Worm (Caenorhabditis elegans) whole organism, late embryonic: ENCODE measurements around the gene nprt-1.

Experiments
- C08G9.2 ChIP-seq: sonication (generic microtip); optimal IDR thresholded peaks from 2 replicates; lab custom pipeline; 2016; ENCODE audit warnings: mild to moderate bottlenecking, missing genetic modification characterization, moderate library complexity, missing compliant biosample characterization
- F13H6.1 ChIP-seq: sonication (generic microtip); optimal IDR thresholded peaks from 2 replicates; lab custom pipeline; 2016; ENCODE audit warnings: missing genetic modification characterization, missing compliant biosample characterization
- K02D7.2 ChIP-seq: sonication (generic microtip); optimal IDR thresholded peaks from 2 replicates; lab custom pipeline; 2017; ENCODE audit warnings: mild to moderate bottlenecking, missing genetic modification characterization, missing compliant biosample characterization
- Y22D7AL.16 ChIP-seq: sonication (generic microtip); optimal IDR thresholded peaks from 2 replicates; lab custom pipeline; 2016; ENCODE audit warnings: missing genetic modification characterization, missing compliant biosample characterization
- ama-1 ChIP-seq: fragments of 150-350 bp; optimal IDR thresholded peaks from 2 replicates; lab custom pipeline; 2014
- ceh-24 ChIP-seq: sonication (generic microtip); optimal IDR thresholded peaks from 2 replicates; lab custom pipeline; 2016; ENCODE audit warnings: mild to moderate bottlenecking, missing genetic modification characterization, missing compliant biosample characterization
- ceh-30 ChIP-seq: fragments of 150-350 bp; optimal IDR thresholded peaks from 2 replicates; lab custom pipeline; 2014; ENCODE audit warnings: missing biosample characterization, missing genetic modification characterization
- ceh-31 ChIP-seq: sonication (generic microtip); optimal IDR thresholded peaks from 2 replicates; lab custom pipeline; 2016; ENCODE audit warnings: missing genetic modification characterization, missing compliant biosample characterization
- ceh-34 ChIP-seq: sonication (generic microtip); optimal IDR thresholded peaks from 2 replicates; lab custom pipeline; 2016; ENCODE audit warnings: mild to moderate bottlenecking, missing genetic modification characterization, missing compliant biosample characterization
- ceh-48 ChIP-seq: sonication (generic microtip); optimal IDR thresholded peaks from 2 replicates; lab custom pipeline; 2016; ENCODE audit warnings: missing genetic modification characterization, inconsistent platforms, missing compliant biosample characterization
- ceh-6 ChIP-seq: fragments of 200-800 bp; sonication (Bioruptor generic); optimal IDR thresholded peaks from 2 replicates; lab custom pipeline; 2018; ENCODE audit warnings: mild to moderate bottlenecking, missing genetic modification characterization, missing compliant biosample characterization
- che-1 ChIP-seq: sonication (generic microtip); optimal IDR thresholded peaks from 2 replicates; lab custom pipeline; 2016; ENCODE audit warnings: mild to moderate bottlenecking, missing genetic modification characterization, missing compliant biosample characterization
- dmd-4 ChIP-seq: sonication (generic microtip); optimal IDR thresholded peaks from 2 replicates; lab custom pipeline; 2016; ENCODE audit warnings: borderline replicate concordance, missing genetic modification characterization, missing compliant biosample characterization
- dve-1 ChIP-seq: sonication (generic microtip); optimal IDR thresholded peaks from 2 replicates; lab custom pipeline; 2017; ENCODE audit warnings: antibody characterized with exemption, mild to moderate bottlenecking, missing genetic modification characterization, missing compliant biosample characterization
- elt-2 ChIP-seq: sonication (generic microtip); optimal IDR thresholded peaks from 2 replicates; lab custom pipeline; 2016; ENCODE audit warnings: missing genetic modification reagents, missing genetic modification characterization, missing compliant biosample characterization
- ets-4 ChIP-seq: sonication (generic microtip); optimal IDR thresholded peaks from 2 replicates; lab custom pipeline; 2016; ENCODE audit warnings: missing genetic modification characterization, missing compliant biosample characterization
- eyg-1 ChIP-seq: sonication (generic microtip); optimal IDR thresholded peaks from 2 replicates; lab custom pipeline; 2016; ENCODE audit warnings: missing genotype, missing genetic modification characterization, missing compliant biosample characterization
- gmeb-2 ChIP-seq: sonication (generic microtip); optimal IDR thresholded peaks from 2 replicates; lab custom pipeline; 2016; ENCODE audit warnings: missing genetic modification characterization, inconsistent platforms, missing compliant biosample characterization
- hlh-13 ChIP-seq: fragments of 200-800 bp; sonication (Bioruptor generic); optimal IDR thresholded peaks from 2 replicates; lab custom pipeline; 2018; ENCODE audit warnings: mild to moderate bottlenecking, missing genetic modification characterization, missing compliant biosample characterization
- hlh-15 ChIP-seq: sonication (generic microtip); optimal IDR thresholded peaks from 2 replicates; lab custom pipeline; 2016; ENCODE audit warnings: missing genetic modification characterization, missing compliant biosample characterization
- hlh-30 ChIP-seq: sonication (generic microtip); optimal IDR thresholded peaks from 2 replicates; lab custom pipeline; 2017; ENCODE audit warnings: antibody characterized with exemption, missing genetic modification characterization, missing compliant biosample characterization; ENCODE audit not compliant: insufficient read depth
- hlh-6 ChIP-seq: sonication (generic microtip); optimal IDR thresholded peaks from 2 replicates; lab custom pipeline; 2016; ENCODE audit warnings: missing genotype, missing genetic modification characterization, missing compliant biosample characterization
- lim-6 ChIP-seq: sonication (generic microtip); optimal IDR thresholded peaks from 2 replicates; lab custom pipeline; 2016; ENCODE audit warnings: missing genetic modification characterization, missing compliant biosample characterization
- lin-11 ChIP-seq: fragments of 200-800 bp; sonication (Bioruptor generic); optimal IDR thresholded peaks from 2 replicates; lab custom pipeline; 2018; ENCODE audit warnings: mild to moderate bottlenecking, missing genetic modification characterization, missing compliant biosample characterization
- nhr-11 ChIP-seq: fragments of 150-350 bp; optimal IDR thresholded peaks from 2 replicates; lab custom pipeline; 2014; ENCODE audit warnings: missing biosample characterization, missing genetic modification characterization
- odd-2 ChIP-seq: sonication (generic microtip); optimal IDR thresholded peaks from 2 replicates; lab custom pipeline; 2017; ENCODE audit warnings: antibody characterized with exemption, mild to moderate bottlenecking, missing genetic modification characterization, missing compliant biosample characterization
- pag-3 ChIP-seq: sonication (generic microtip); optimal IDR thresholded peaks from 2 replicates; lab custom pipeline; 2016; ENCODE audit warnings: missing compliant biosample characterization, missing genetic modification characterization, borderline replicate concordance
- pat-9 ChIP-seq: fragments of 200-800 bp; sonication (Bioruptor generic); optimal IDR thresholded peaks from 2 replicates; lab custom pipeline; 2018; ENCODE audit warnings: mild to moderate bottlenecking, missing genetic modification characterization, moderate library complexity, missing compliant biosample characterization
- pax-1 ChIP-seq: fragments of 150-350 bp; optimal IDR thresholded peaks from 2 replicates; lab custom pipeline; 2014; ENCODE audit warnings: missing biosample characterization, missing genetic modification characterization
- pqm-1 ChIP-seq: sonication (generic microtip); optimal IDR thresholded peaks from 2 replicates; lab custom pipeline; 2016; ENCODE audit warnings: missing genetic modification characterization, missing compliant biosample characterization
- pros-1 ChIP-seq: fragments of 150-350 bp; optimal IDR thresholded peaks from 2 replicates; lab custom pipeline; 2014; ENCODE audit warnings: missing biosample characterization, missing genetic modification reagents, missing genetic modification characterization
- ref-2 ChIP-seq: sonication (generic microtip); optimal IDR thresholded peaks from 2 replicates; lab custom pipeline; 2016; ENCODE audit warnings: missing genetic modification characterization, missing compliant biosample characterization
- rnt-1 ChIP-seq: sonication (generic microtip); optimal IDR thresholded peaks from 2 replicates; lab custom pipeline; 2016; ENCODE audit warnings: missing genetic modification characterization, missing compliant biosample characterization
- sox-4 ChIP-seq: sonication (generic microtip); optimal IDR thresholded peaks from 2 replicates; lab custom pipeline; 2017; ENCODE audit warnings: mild to moderate bottlenecking, missing genetic modification characterization, inconsistent platforms, missing compliant biosample characterization
- syd-9 ChIP-seq: sonication (generic microtip); optimal IDR thresholded peaks from 2 replicates; lab custom pipeline; 2016; ENCODE audit warnings: mild to moderate bottlenecking, missing genetic modification characterization, moderate library complexity, missing compliant biosample characterization
- tbx-7 ChIP-seq: sonication (generic microtip); optimal IDR thresholded peaks from 2 replicates; lab custom pipeline; 2016; ENCODE audit warnings: missing genotype, missing genetic modification characterization, missing compliant biosample characterization
- unc-42 ChIP-seq: sonication (generic microtip); optimal IDR thresholded peaks from 2 replicates; lab custom pipeline; 2016; ENCODE audit warnings: missing genotype, missing genetic modification characterization, missing compliant biosample characterization
- unc-55 ChIP-seq: sonication (generic microtip); optimal IDR thresholded peaks from 2 replicates; lab custom pipeline; 2017; ENCODE audit warnings: missing biosample characterization, missing genetic modification reagents, missing genetic modification characterization
- zip-5 ChIP-seq: sonication (generic microtip); optimal IDR thresholded peaks from 2 replicates; lab custom pipeline; 2016; ENCODE audit warnings: missing genetic modification characterization, missing compliant biosample characterization

Gene nprt-1

ce11 chrIV:2850586-2850985, 39.7 kb downstream of the nprt-1 start, which contains the start of gene clec-85:
Gene clec-85, plus strand, starts transcription at chrIV:2850886.
- no peak for TF ChIP-seq pros-1
- no peak for TF ChIP-seq odd-2 (tag; lab: Kevin White, UChicago)
- no peak for TF ChIP-seq ref-2 (tag; lab: Kevin White, UChicago)
- no peak for TF ChIP-seq tbx-7 (tag; lab: Kevin White, UChicago)
- no peak for TF ChIP-seq gmeb-2 (tag; lab: Kevin White, UChicago)
- TF ChIP-seq C08G9.2 = no peak
- no peak for TF ChIP-seq ama-1 (lab: Kevin White, UChicago)
- no peak for TF ChIP-seq ceh-6 (GFP tag; lab: Kevin White, UChicago)
- TF ChIP-seq elt-2 = no peak

ce11 chrIV:2849269-2849668, 41.0 kb downstream of the nprt-1 start:
- TF ChIP-seq syd-9 (tag; lab: Kevin White, UChicago) = no peak
- TF ChIP-seq pag-3 = no peak
- TF ChIP-seq pqm-1 (tag; lab: Kevin White, UChicago) = no peak
- TF ChIP-seq tbx-7 (tag; lab: Kevin White, UChicago) = no peak
- no peak for TF ChIP-seq hlh-30
- no peak for TF ChIP-seq pat-9
- TF ChIP-seq pax-1 (tag; lab: Kevin White, UChicago) = no peak
- TF ChIP-seq lin-11 (tag; lab: Kevin White, UChicago) = no peak
- no peak for TF ChIP-seq rnt-1 (tag; lab: Kevin White, UChicago)
- TF ChIP-seq, all 69 proteins: peak for 0

- no peak for TF ChIP-seq pat-9
- TF ChIP-seq pag-3 = no peak
- TF ChIP-seq syd-9 (tag; lab: Kevin White, UChicago) = no peak
- TF ChIP-seq dmd-4 = no peak
- TF ChIP-seq zip-5 = no peak
- TF ChIP-seq dve-1 = no peak
- no peak for TF ChIP-seq hlh-6 (tag; lab: Kevin White, UChicago)
- no peak for TF ChIP-seq pros-1
Measured at ce11 chrIV:2846264-2846663, 44.0 kb downstream of the nprt-1 start, which contains the start of gene Y54G2A.40. Gene Y54G2A.40, plus strand, starts transcription at chrIV:2846476.

DNA sequence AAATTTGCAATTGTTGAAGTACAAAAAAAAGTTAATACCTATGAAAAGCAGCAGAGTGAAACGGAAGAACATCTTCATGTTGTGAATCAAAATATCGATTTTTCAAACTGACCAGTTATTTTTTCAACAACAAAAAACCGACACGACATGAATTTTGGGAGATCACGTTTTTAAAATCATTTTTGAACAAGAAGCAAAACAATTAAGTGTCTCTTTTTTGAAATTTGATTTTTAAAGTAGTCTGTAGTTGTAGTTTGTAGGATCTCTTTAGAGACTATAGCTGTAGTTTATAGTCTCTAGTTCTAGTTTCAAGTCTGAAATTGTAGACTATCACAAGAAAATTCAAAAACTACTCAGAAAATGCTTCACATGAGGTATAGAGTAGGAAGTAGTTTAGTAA, 46.4 kb downstream of the nprt-1 start, which contains the start of gene Y54G2A.15:
Gene Y54G2A.15, minus strand, starts transcription at position 101 of the 400 bp plus-strand sequence.
- TF ChIP-seq ceh-48 (tag; lab: Kevin White, UChicago) (no peak), F13H6.1 (tag; lab: Kevin White, UChicago) (no peak), sox-4 (no peak), Y22D7AL.16 (no peak), hlh-13 (GFP tag; lab: Kevin White, UChicago) (no peak), hlh-15 (tag; lab: Kevin White, UChicago) (no peak), nhr-11 (no peak), unc-42 (tag; lab: Kevin White, UChicago) (no peak), unc-55 (GFP tag; lab: Kevin White, UChicago) (no peak), ceh-31 (no peak), pros-1 (no peak), ets-4 (tag; lab: Kevin White, UChicago) (no peak), ceh-34 (tag; lab: Kevin White, UChicago) (no peak), ceh-30 (no peak), eyg-1 (no peak), ref-2 (tag; lab: Kevin White, UChicago) (no peak), C08G9.2 (no peak), pax-1 (tag; lab: Kevin White, UChicago) (no peak)

DNA sequence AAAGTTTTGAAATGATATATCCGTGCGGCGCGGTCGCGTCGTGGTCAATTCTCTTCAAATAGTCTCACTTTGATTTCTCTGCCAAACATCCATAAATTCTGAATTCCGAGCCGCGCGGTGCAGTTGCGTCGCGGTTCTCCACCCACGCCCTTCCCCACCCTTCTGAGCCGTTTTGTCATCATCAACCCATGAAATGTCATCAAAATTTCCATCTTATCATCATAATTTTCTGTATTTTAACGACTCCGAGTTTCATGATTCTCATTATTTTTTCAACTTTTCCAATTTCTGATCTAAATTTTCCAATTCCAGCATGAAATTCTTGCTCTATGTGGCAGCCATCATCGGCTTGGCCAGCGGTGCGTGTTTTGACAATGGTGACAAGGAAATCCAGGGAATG, 48.1 kb downstream of the nprt-1 start, which contains the start of gene clec-84:
Gene clec-84, plus strand, starts transcription at position 301 of the 400 bp plus-strand sequence.
- no peak for TF ChIP-seq hlh-15 (tag; lab: Kevin White, UChicago)
- no peak for TF ChIP-seq lim-6 (tag; lab: Kevin White, UChicago)
- no peak for TF ChIP-seq pag-3
- no peak for TF ChIP-seq ceh-24 (tag; lab: Kevin White, UChicago)
- no peak for TF ChIP-seq K02D7.2 (tag; lab: Kevin White, UChicago)
- no peak for TF ChIP-seq elt-2
- TF ChIP-seq che-1 (tag; lab: Kevin White, UChicago) = no peak
- TF ChIP-seq hlh-30 = no peak
- no peak for TF ChIP-seq ref-2 (tag; lab: Kevin White, UChicago)
- no peak for TF ChIP-seq ama-1 (lab: Kevin White, UChicago)
